Worm (Caenorhabditis elegans): ENCODE data around the gene wdr-4.

DNA sequence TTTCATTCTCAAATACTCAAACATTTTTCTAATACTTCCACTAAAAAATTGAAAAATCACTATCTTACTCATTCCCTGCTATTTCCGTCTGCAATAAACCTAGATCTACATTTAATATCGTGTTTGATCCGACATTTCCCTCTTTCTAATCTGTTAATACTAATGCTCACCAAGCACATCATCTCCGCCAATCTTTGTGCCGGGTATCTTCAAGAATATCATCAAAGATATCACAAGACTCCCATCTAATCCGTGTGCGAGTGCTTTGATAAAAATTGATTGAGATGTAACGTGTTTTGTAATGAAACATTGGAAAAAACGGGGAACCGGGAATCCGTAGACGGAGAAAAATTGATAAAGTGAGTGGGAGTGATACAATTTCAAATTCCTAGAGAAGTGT, 46.3 kb upstream of the wdr-4 start:
- no peak for TF ChIP-seq ama-1 (optimal IDR thresholded peaks at IDR 0.05)
- TF ChIP-seq flt-1 (GFP tag; IDR thresholded peaks at IDR 0.05) = no peak
- no peak for TF ChIP-seq tra-4 (tag; optimal IDR thresholded peaks at IDR 0.05)
- TF ChIP-seq hnd-1 (tag; optimal IDR thresholded peaks at IDR 0.05) = no peak
- TF ChIP-seq ceh-36 (tag; optimal IDR thresholded peaks at IDR 0.05) = no peak
- no peak for TF ChIP-seq pes-1 (GFP tag; IDR thresholded peaks at IDR 0.05)
- no peak for TF ChIP-seq aly-1 (tag; optimal IDR thresholded peaks at IDR 0.05)
- TF ChIP-seq sea-1 (GFP tag; conservative IDR thresholded peaks at IDR 0.05) = no peak

All from whole organism, early embryonic.